Fruit fly (Drosophila melanogaster): ENCODE measurements around the gene mRpL50.

- TF ChIP-seq CG7101 (tag; optimal IDR thresholded peaks at IDR 0.05), result no peak
- TF ChIP-seq cic (GFP tag; optimal IDR thresholded peaks at IDR 0.05), result no peak
- no peak for TF ChIP-seq CG33017 (tag; optimal IDR thresholded peaks at IDR 0.05)
- TF ChIP-seq Hr96 (GFP tag; optimal IDR thresholded peaks at IDR 0.05), result no peak
- TF ChIP-seq pad (GFP tag; optimal IDR thresholded peaks at IDR 0.05), result no peak
- no peak for TF ChIP-seq Clk (GFP tag; optimal IDR thresholded peaks at IDR 0.05)
- no peak for TF ChIP-seq Crg-1 (GFP tag; optimal IDR thresholded peaks at IDR 0.05)
Measured at dm6 chr3L:7238072-7238759, 5.5 kb downstream of the mRpL50 start, which contains the start of the genes CG14829 and BHD.
